Worm (Caenorhabditis elegans) whole organism, late embryonic: ENCODE measurements around the gene C51E3.6.

Source experiments
- K09A11.1 ChIP-seq: sonication (generic microtip); optimal IDR thresholded peaks from 2 replicates; lab custom pipeline; 2017; ENCODE audit warnings: antibody characterized with exemption, mild to moderate bottlenecking, missing genetic modification characterization, missing compliant biosample characterization; ENCODE audit not compliant: insufficient read depth
- Y22D7AL.16 ChIP-seq: sonication (generic microtip); optimal IDR thresholded peaks from 2 replicates; lab custom pipeline; 2016; ENCODE audit warnings: missing genetic modification characterization, missing compliant biosample characterization
- ceh-2 ChIP-seq: sonication (generic microtip); optimal IDR thresholded peaks from 2 replicates; lab custom pipeline; 2016; ENCODE audit warnings: missing genotype, missing genetic modification characterization, missing compliant biosample characterization
- fkh-10 ChIP-seq: fragments of 150-350 bp; optimal IDR thresholded peaks from 2 replicates; lab custom pipeline; 2014; ENCODE audit warnings: missing biosample characterization, missing genetic modification reagents, missing genetic modification characterization
- nhr-232 ChIP-seq: sonication (generic microtip); optimal IDR thresholded peaks from 2 replicates; lab custom pipeline; 2016; ENCODE audit warnings: missing genetic modification characterization, missing compliant biosample characterization
- pha-4 ChIP-seq: fragments of 150-350 bp; optimal IDR thresholded peaks from 2 replicates; lab custom pipeline; 2018; ENCODE audit warnings: missing biosample characterization, missing genetic modification reagents, missing genetic modification characterization
- pqm-1 ChIP-seq: sonication (generic microtip); optimal IDR thresholded peaks from 2 replicates; lab custom pipeline; 2016; ENCODE audit warnings: missing genetic modification characterization, missing compliant biosample characterization
- rnt-1 ChIP-seq: sonication (generic microtip); optimal IDR thresholded peaks from 2 replicates; lab custom pipeline; 2016; ENCODE audit warnings: missing genetic modification characterization, missing compliant biosample characterization
- sdc-2 ChIP-seq: sonication (generic microtip); optimal IDR thresholded peaks from 2 replicates; lab custom pipeline; 2016; ENCODE audit warnings: missing genotype, missing genetic modification characterization, missing compliant biosample characterization
- zip-5 ChIP-seq: sonication (generic microtip); optimal IDR thresholded peaks from 2 replicates; lab custom pipeline; 2016; ENCODE audit warnings: missing genetic modification characterization, missing compliant biosample characterization
- ztf-16 ChIP-seq: sonication (generic microtip); optimal IDR thresholded peaks from 2 replicates; lab custom pipeline; 2017; ENCODE audit warnings: missing genetic modification characterization, missing compliant biosample characterization

ce11 chrV:10154698-10155097 lies 11.6 kb downstream of the C51E3.6 start, which contains the start of gene srsx-29:
- no peak for TF ChIP-seq ztf-16 (tag; lab: Kevin White, UChicago)
- no peak for TF ChIP-seq zip-5
- no peak for TF ChIP-seq pqm-1
- TF ChIP-seq fkh-10 (GFP tag; lab: Kevin White, UChicago): no peak
- no peak for TF ChIP-seq rnt-1 (tag; lab: Kevin White, UChicago)
- no peak for TF ChIP-seq nhr-232 (tag; lab: Kevin White, UChicago)
- TF ChIP-seq pha-4 (tag; lab: Kevin White, UChicago): no peak
- no peak for TF ChIP-seq ceh-2 (tag; lab: Kevin White, UChicago)
- no peak for TF ChIP-seq Y22D7AL.16 (tag; lab: Kevin White, UChicago)
- TF ChIP-seq sdc-2 (tag; lab: Kevin White, UChicago): no peak
- TF ChIP-seq K09A11.1: no peak
